Worm (Caenorhabditis elegans) whole organism, young adult: Measurements from ENCODE around the gene ugt-58.

Experiments
- F49E8.2 ChIP-seq: sonication (generic microtip); optimal IDR thresholded peaks from 3 replicates; lab custom pipeline; 2017; ENCODE audit warnings: missing genetic modification characterization, mild to moderate bottlenecking, missing compliant biosample characterization, antibody characterized with exemption, moderate library complexity; ENCODE audit not compliant: insufficient read depth
- ama-1 ChIP-seq, 3 experiments: fragments of 150-350 bp in 1 of 3; sonication (generic microtip) in 2 of 3; optimal IDR thresholded peaks; 2 replicates each; lab custom pipeline; 2014 to 2018; ENCODE audit warnings: missing biosample characterization in 2 of 3, missing genetic modification characterization in 2 of 3, missing genetic modification reagents in 2 of 3
- pbrm-1 ChIP-seq: fragments of 200-800 bp; sonication (Bioruptor generic); IDR thresholded peaks from 2 replicates; pipeline ENCODE4 v1.3.6; 2022; ENCODE audit warnings: missing genetic modification reagents, missing genetic modification characterization, missing compliant biosample characterization
- pha-4 ChIP-seq: fragments of 150-350 bp; sonication (generic microtip); optimal IDR thresholded peaks from 2 replicates; lab custom pipeline; 2014; ENCODE audit warnings: missing biosample characterization, missing genetic modification reagents, missing genetic modification characterization
- somi-1 ChIP-seq: fragments of 200-800 bp; sonication (Bioruptor generic); optimal IDR thresholded peaks from 2 replicates; lab custom pipeline; 2018; ENCODE audit warnings: mild to moderate bottlenecking, missing genetic modification characterization, missing compliant biosample characterization
- unc-130 ChIP-seq: sonication (generic microtip); optimal IDR thresholded peaks from 2 replicates; lab custom pipeline; 2016; ENCODE audit warnings: missing genetic modification reagents, missing genetic modification characterization, missing compliant biosample characterization
- unc-62 ChIP-seq: fragments of 150-350 bp; optimal IDR thresholded peaks from 2 replicates; lab custom pipeline; 2014; ENCODE audit warnings: missing biosample characterization, missing genetic modification reagents, missing genetic modification characterization

ce11 chrII:9583461-9583860, 3.1 kb downstream of the ugt-58 start, which contains the start of gene wee-1.1:
- TF ChIP-seq unc-130 (GFP tag; lab: Kevin White, UChicago) (no peak), F49E8.2 (tag; lab: Kevin White, UChicago) (no peak), pbrm-1 (GFP tag; lab: Robert Waterston, UW) (no peak), somi-1 (GFP tag; lab: Kevin White, UChicago) (no peak), ama-1 (optimal IDR thresholded peaks at IDR 0.05; lab: Kevin White, UChicago) (no peak), ama-1 (GFP tag; optimal IDR thresholded peaks at IDR 0.05; lab: Kevin White, UChicago) (no peak), pha-4 (tag; lab: Kevin White, UChicago) (no peak), unc-62 (GFP tag; lab: Kevin White, UChicago) (no peak)
